Fruit fly (Drosophila melanogaster) whole organism, embryonic: ENCODE measurements around the gene Cyp1.

Source experiments
- Aef1 ChIP-seq: fragments of 200-800 bp; sonication (Bioruptor generic); IDR thresholded peaks from 3 replicates; pipeline ENCODE4 v1.3.6; 2022; ENCODE audit warnings: missing biosample characterization, missing genetic modification characterization
- BEAF-32 ChIP-seq: fragments of 200-800 bp; sonication (Bioruptor generic); optimal IDR thresholded peaks from 3 replicates; lab custom pipeline; 2017; ENCODE audit warnings: missing biosample characterization, missing genetic modification characterization, mild to moderate bottlenecking, moderate library complexity, missing genetic modification reagents
- CG10147 ChIP-seq: fragments of 200-800 bp; sonication (Bioruptor generic); optimal IDR thresholded peaks from 2 replicates; lab custom pipeline; 2019; ENCODE audit warnings: missing biosample characterization, mild to moderate bottlenecking, missing genetic modification characterization, moderate library complexity
- CG10209 ChIP-seq: fragments of 200-800 bp; sonication (Bioruptor generic); optimal IDR thresholded peaks from 3 replicates; lab custom pipeline; 2017; ENCODE audit warnings: missing biosample characterization, mild to moderate bottlenecking, missing genetic modification characterization, missing genetic modification reagents
- CG10462 ChIP-seq: fragments of 200-800 bp; sonication (Bioruptor generic); optimal IDR thresholded peaks from 2 replicates; lab custom pipeline; 2016; ENCODE audit warnings: missing biosample characterization, missing genetic modification characterization
- CG11456 ChIP-seq: fragments of 200-800 bp; sonication (Bioruptor generic); IDR thresholded peaks from 3 replicates; pipeline ENCODE4 v1.3.6; 2022; ENCODE audit warnings: missing biosample characterization, missing genetic modification characterization
- CG16813 ChIP-seq: fragments of 200-800 bp; sonication (Bioruptor generic); IDR thresholded peaks from 3 replicates; pipeline ENCODE4 v1.3.6; 2022; ENCODE audit warnings: missing biosample characterization, missing genetic modification characterization; ENCODE audit not compliant: partially characterized antibody
- CG16815 ChIP-seq: fragments of 200-800 bp; sonication (Bioruptor generic); optimal IDR thresholded peaks from 3 replicates; lab custom pipeline; 2017; ENCODE audit warnings: missing biosample characterization, mild to moderate bottlenecking, missing genetic modification characterization
- CG1792 ChIP-seq: fragments of 200-800 bp; sonication (Bioruptor generic); optimal IDR thresholded peaks from 2 replicates; lab custom pipeline; 2016; ENCODE audit warnings: missing biosample characterization, missing genetic modification characterization
- CG18011 ChIP-seq: fragments of 200-800 bp; sonication (Bioruptor generic); optimal IDR thresholded peaks from 2 replicates; lab custom pipeline; 2017; ENCODE audit warnings: missing biosample characterization, missing genetic modification characterization, mild to moderate bottlenecking, moderate library complexity, missing genotype
- CG2199 ChIP-seq: fragments of 200-800 bp; sonication (Bioruptor generic); IDR thresholded peaks from 3 replicates; pipeline ENCODE4 v1.3.6; 2022; ENCODE audit warnings: missing biosample characterization, missing genetic modification characterization
- CG34422 ChIP-seq: fragments of 200-800 bp; sonication (Bioruptor generic); IDR thresholded peaks from 3 replicates; pipeline ENCODE4 v1.3.6; 2022; ENCODE audit warnings: missing biosample characterization, missing genetic modification characterization
- CG4424 ChIP-seq: fragments of 200-800 bp; sonication (Bioruptor generic); optimal IDR thresholded peaks from 3 replicates; lab custom pipeline; 2016; ENCODE audit warnings: missing biosample characterization, missing genetic modification characterization
- CG6689 ChIP-seq: fragments of 200-800 bp; sonication (Bioruptor generic); IDR thresholded peaks from 2 replicates; pipeline ENCODE4 v1.3.6; 2022; ENCODE audit warnings: missing biosample characterization, missing genetic modification characterization
- CG6791 ChIP-seq: fragments of 200-800 bp; sonication (Bioruptor generic); IDR thresholded peaks from 3 replicates; pipeline ENCODE4 v1.3.6; 2022; ENCODE audit warnings: missing biosample characterization, missing genetic modification characterization; ENCODE audit not compliant: partially characterized antibody
- CG7963 ChIP-seq: fragments of 200-800 bp; sonication (Bioruptor generic); IDR thresholded peaks from 3 replicates; pipeline ENCODE4 v1.3.6; 2022; ENCODE audit warnings: missing biosample characterization, missing genetic modification characterization; ENCODE audit not compliant: partially characterized antibody
- CG7987 ChIP-seq: fragments of 200-800 bp; sonication (Bioruptor generic); optimal IDR thresholded peaks from 2 replicates; lab custom pipeline; 2018; ENCODE audit warnings: missing biosample characterization, mild to moderate bottlenecking, missing genetic modification characterization, moderate library complexity
- D ChIP-seq, 2 experiments: fragments of 200-800 bp in 1 of 2; fragments of >200 bp in 1 of 2; sonication (Bioruptor generic) in 1 of 2; optimal IDR thresholded peaks; 2 replicates in 1 of 2; 3 replicates in 1 of 2; lab custom pipeline; 2017; ENCODE audit warnings: mild to moderate bottlenecking in 1 of 2, missing biosample characterization in 1 of 2, missing genetic modification characterization in 1 of 2, missing genetic modification reagents in 1 of 2
- Dek ChIP-seq: fragments of 200-800 bp; sonication (Bioruptor generic); optimal IDR thresholded peaks from 3 replicates; lab custom pipeline; 2019; ENCODE audit warnings: missing biosample characterization, mild to moderate bottlenecking, missing genetic modification characterization, moderate library complexity
- Dip3 ChIP-seq: fragments of 200-800 bp; sonication (Bioruptor generic); optimal IDR thresholded peaks from 3 replicates; lab custom pipeline; 2016; ENCODE audit warnings: missing biosample characterization, missing genetic modification characterization
- E2f1 ChIP-seq: fragments of 200-800 bp; sonication (Bioruptor generic); IDR thresholded peaks from 2 replicates; pipeline ENCODE4 v1.3.6; 2022; ENCODE audit warnings: missing biosample characterization, missing genetic modification characterization
- ERR ChIP-seq: fragments of 200-800 bp; sonication (Bioruptor generic); optimal IDR thresholded peaks from 2 replicates; lab custom pipeline; 2016; ENCODE audit warnings: missing biosample characterization, missing genetic modification characterization
- GATAe ChIP-seq: fragments of 200-800 bp; sonication (Bioruptor generic); conservative IDR thresholded peaks from 2 replicates; pipeline ENCODE4 v1.3.6; 2022; ENCODE audit warnings: missing biosample characterization, missing genetic modification characterization
- Kr ChIP-seq: fragments of 200-800 bp; sonication (Bioruptor generic); optimal IDR thresholded peaks from 2 replicates; lab custom pipeline; 2017; ENCODE audit warnings: missing biosample characterization, mild to moderate bottlenecking, missing genetic modification characterization
- Med ChIP-seq: fragments of 200-800 bp; sonication (Bioruptor generic); peaks from one replicate; lab custom pipeline; 2016; ENCODE audit warnings: missing biosample characterization, missing genetic modification characterization, mild to moderate bottlenecking, inconsistent platforms, moderate library complexity
- Mrtf ChIP-seq: fragments of 200-800 bp; sonication (Bioruptor generic); IDR thresholded peaks from 3 replicates; pipeline ENCODE4 v1.3.6; 2022; ENCODE audit warnings: missing biosample characterization, missing genetic modification characterization
- PHDP ChIP-seq: fragments of 200-800 bp; sonication (Bioruptor generic); optimal IDR thresholded peaks from 3 replicates; lab custom pipeline; 2018; ENCODE audit warnings: missing biosample characterization, mild to moderate bottlenecking, missing genetic modification characterization, moderate library complexity
- Pdp1 ChIP-seq, 2 experiments: fragments of 200-800 bp; sonication (Bioruptor generic); optimal IDR thresholded peaks; 3 replicates each; lab custom pipeline; 2016; ENCODE audit warnings: missing biosample characterization in 2 of 2, missing genetic modification characterization in 2 of 2, mild to moderate bottlenecking in 1 of 2, moderate library complexity in 1 of 2
- Rfx ChIP-seq: fragments of 200-800 bp; sonication (Bioruptor generic); IDR thresholded peaks from 2 replicates; pipeline ENCODE4 v1.3.6; 2022; ENCODE audit warnings: missing biosample characterization, missing genetic modification characterization
- Sox102F ChIP-seq: fragments of 200-800 bp; sonication (Bioruptor generic); optimal IDR thresholded peaks from 2 replicates; lab custom pipeline; 2018; ENCODE audit warnings: missing biosample characterization, mild to moderate bottlenecking, missing genetic modification characterization, moderate library complexity
- Sry-β ChIP-seq: fragments of 200-800 bp; sonication (Bioruptor generic); optimal IDR thresholded peaks from 2 replicates; lab custom pipeline; 2018; ENCODE audit warnings: missing biosample characterization, mild to moderate bottlenecking, missing genetic modification characterization, moderate library complexity
- TFAM ChIP-seq: fragments of 200-800 bp; sonication (Bioruptor generic); optimal IDR thresholded peaks from 2 replicates; lab custom pipeline; 2017; ENCODE audit warnings: missing biosample characterization, missing genetic modification characterization, inconsistent platforms
- Taf1 ChIP-seq: fragments of 200-800 bp; sonication (Bioruptor generic); IDR thresholded peaks from 2 replicates; pipeline ENCODE4 v1.3.6; 2022; ENCODE audit warnings: missing biosample characterization, missing genetic modification characterization
- ac ChIP-seq: fragments of 200-800 bp; sonication (Bioruptor generic); optimal IDR thresholded peaks from 3 replicates; lab custom pipeline; 2017; ENCODE audit warnings: missing biosample characterization, mild to moderate bottlenecking, missing genetic modification characterization
- cas ChIP-seq: fragments of 200-800 bp; sonication (Bioruptor generic); IDR thresholded peaks from 2 replicates; pipeline ENCODE4 v1.3.6; 2022; ENCODE audit warnings: missing biosample characterization, missing genetic modification characterization
- corto ChIP-seq: fragments of 200-800 bp; sonication (Bioruptor generic); optimal IDR thresholded peaks from 2 replicates; lab custom pipeline; 2016; ENCODE audit warnings: missing biosample characterization, mild to moderate bottlenecking, missing genetic modification characterization, moderate library complexity
- dati ChIP-seq: fragments of 200-800 bp; sonication (Bioruptor generic); IDR thresholded peaks from 2 replicates; pipeline ENCODE4 v1.3.6; 2022; ENCODE audit warnings: missing biosample characterization, missing genetic modification characterization
- disco-r ChIP-seq: fragments of 200-800 bp; sonication (Bioruptor generic); optimal IDR thresholded peaks from 2 replicates; lab custom pipeline; 2016; ENCODE audit warnings: missing biosample characterization, missing genetic modification characterization
- kni ChIP-seq: fragments of 200-800 bp; sonication (Bioruptor generic); optimal IDR thresholded peaks from 3 replicates; lab custom pipeline; 2017; ENCODE audit warnings: mild to moderate bottlenecking, missing biosample characterization, missing genetic modification reagents, missing genetic modification characterization
- maf-S ChIP-seq: fragments of 200-800 bp; sonication (Bioruptor generic); optimal IDR thresholded peaks from 2 replicates; lab custom pipeline; 2016; ENCODE audit warnings: missing biosample characterization, missing genetic modification characterization
- psq ChIP-seq: fragments of 200-800 bp; sonication (Bioruptor generic); optimal IDR thresholded peaks from 2 replicates; lab custom pipeline; 2017; ENCODE audit warnings: missing biosample characterization, missing genetic modification characterization
- sc ChIP-seq, 3 experiments: fragments of >200 bp in 2 of 3; fragments of 200-800 bp in 1 of 3; sonication (Bioruptor generic) in 1 of 3; optimal IDR thresholded peaks; 2 replicates in 2 of 3; 3 replicates in 1 of 3; lab custom pipeline; 2017; ENCODE audit warnings: mild to moderate bottlenecking in 1 of 3, missing biosample characterization in 1 of 3, missing genetic modification characterization in 1 of 3, missing genetic modification reagents in 1 of 3
- ssp ChIP-seq: fragments of 200-800 bp; sonication (Bioruptor generic); IDR thresholded peaks from 2 replicates; pipeline ENCODE4 v1.3.6; 2022; ENCODE audit warnings: missing biosample characterization, missing genetic modification characterization
- stc ChIP-seq: fragments of 200-800 bp; sonication (Bioruptor generic); IDR thresholded peaks from 2 replicates; pipeline ENCODE4 v1.3.6; 2022; ENCODE audit warnings: missing biosample characterization, missing genetic modification characterization
- vnd ChIP-seq: fragments of 200-800 bp; sonication (Bioruptor generic); IDR thresholded peaks from 3 replicates; pipeline ENCODE4 v1.3.6; 2022; ENCODE audit warnings: missing biosample characterization, missing genetic modification characterization; ENCODE audit not compliant: partially characterized antibody
- wdn ChIP-seq: fragments of 200-800 bp; sonication (Bioruptor generic); IDR thresholded peaks from 2 replicates; pipeline ENCODE4 v1.3.6; 2022; ENCODE audit warnings: missing biosample characterization, missing genetic modification characterization
- wor ChIP-seq: fragments of 200-800 bp; sonication (Bioruptor generic); IDR thresholded peaks from 2 replicates; pipeline ENCODE4 v1.3.6; 2022; ENCODE audit warnings: missing biosample characterization, missing genetic modification characterization
- yki ChIP-seq: fragments of >200 bp; optimal IDR thresholded peaks from 3 replicates; lab custom pipeline; 2018

Gene Cyp1

DNA sequence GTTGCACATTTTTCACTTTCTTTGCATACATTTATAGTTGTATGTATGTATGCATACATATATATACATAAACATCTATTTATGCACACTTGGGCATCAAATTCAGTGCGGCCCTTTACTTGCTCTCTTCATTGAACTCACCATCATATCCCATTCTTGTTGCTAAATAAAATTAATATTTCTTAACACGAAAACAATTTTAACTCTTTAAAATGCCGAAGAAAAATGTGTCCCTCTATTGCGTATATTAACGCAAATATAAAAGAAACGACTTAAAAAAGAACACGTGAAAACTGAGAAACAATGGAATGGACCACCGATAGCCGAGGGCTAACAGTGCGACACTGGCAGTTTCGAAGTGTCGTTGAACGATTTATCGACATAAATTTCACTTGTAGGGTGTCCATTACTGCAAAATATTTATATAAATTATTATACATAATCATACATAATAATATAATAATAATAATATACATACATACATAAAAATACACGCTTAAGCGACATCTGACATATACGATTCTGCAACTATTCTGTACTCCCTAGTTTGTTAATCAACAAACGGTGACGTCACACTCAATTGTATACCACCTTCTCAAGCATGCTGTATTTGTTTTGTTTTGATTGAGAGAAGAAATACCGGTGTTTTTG, 38.6 kb upstream of the Cyp1 start, which contains the start of the genes U2af50 and PIG-Q (continued):
- TF ChIP-seq CG16815 (GFP tag; lab: Kevin White, UChicago) (peak; percentile 87), kni (no peak), yki (lab: Kevin White, UChicago) (no peak), maf-S (GFP tag; lab: Kevin White, UChicago) (peak; percentile 53), ac (GFP tag; lab: Kevin White, UChicago) (peak; percentile 78), corto (GFP tag; lab: Kevin White, UChicago) (no peak), sc (optimal IDR thresholded peaks at IDR 0.05; lab: Kevin White, UChicago) (no peak), sc (GFP tag; optimal IDR thresholded peaks at IDR 0.05; lab: Kevin White, UChicago) (peak; percentile 88), CG11456 (no peak), ERR (GFP tag; lab: Kevin White, UChicago) (no peak), CG18011 (GFP tag; lab: Kevin White, UChicago) (peak; percentile 62), CG7963 (no peak), stc (GFP tag; lab: Robert Waterston, UW) (no peak; the same call in 1 of the 2 replicates), Taf1 (peak; percentile 89), Sox102F (GFP tag; lab: Kevin White, UChicago) (peak; percentile 95), CG1792 (GFP tag; lab: Kevin White, UChicago) (peak; percentile 2), Rfx (GFP tag; lab: Robert Waterston, UW) (peak; percentile 93), TFAM (GFP tag; lab: Kevin White, UChicago) (no peak), vnd (no peak), CG10147 (peak; percentile 88), CG7987 (peak; percentile 84), Aef1 (peak; percentile 90; the same call in 2 of the 3 replicates), Dip3 (GFP tag; lab: Kevin White, UChicago) (no peak), CG2199 (GFP tag; lab: Robert Waterston, UW) (peak; percentile 93), Mrtf (no peak; the same call in 2 of the 3 replicates), cas (GFP tag; lab: Robert Waterston, UW) (peak; percentile 74; the same call in 1 of the 2 replicates), Dek (tag; lab: Kevin White, UChicago) (no peak), CG34422 (GFP tag; lab: Robert Waterston, UW) (peak; percentile 95; the same call in 1 of the 3 replicates), Sry-β (GFP tag; lab: Kevin White, UChicago) (peak; percentile 66), CG16813 (GFP tag; lab: Robert Waterston, UW) (peak; percentile 59), Kr (GFP tag; lab: Kevin White, UChicago) (peak; percentile 57), CG10209 (GFP tag; lab: Kevin White, UChicago) (peak; percentile 93), ssp (GFP tag; lab: Robert Waterston, UW) (peak; percentile 91), dati (GFP tag; lab: Robert Waterston, UW) (peak; percentile 50; the same call in 1 of the 2 replicates), CG10462 (peak; percentile 75), Med (peak; percentile 90), CG6791 (GFP tag; lab: Robert Waterston, UW) (peak; percentile 26; the same call in 1 of the 3 replicates), D (optimal IDR thresholded peaks at IDR 0.05; lab: Kevin White, UChicago) (no peak), D (GFP tag; optimal IDR thresholded peaks at IDR 0.05; lab: Kevin White, UChicago) (peak; percentile 92), E2f1 (peak; percentile 92; the same call in 1 of the 2 replicates), BEAF-32 (GFP tag; lab: Kevin White, UChicago) (peak; percentile 63), disco-r (peak; percentile 15), wor (GFP tag; lab: Robert Waterston, UW) (peak; percentile 83; the same call in 1 of the 2 replicates), CG4424 (GFP tag; lab: Kevin White, UChicago) (peak; percentile 89), GATAe (GFP tag; lab: Robert Waterston, UW) (peak; percentile 71), CG6689 (GFP tag; lab: Robert Waterston, UW) (peak; percentile 100), wdn (peak; percentile 85), Pdp1 (GFP tag; optimal IDR thresholded peaks at IDR 0.05; lab: Kevin White, UChicago) (peak; percentile 52 to 53), psq (GFP tag; lab: Kevin White, UChicago) (peak; percentile 78), PHDP (tag; lab: Kevin White, UChicago) (peak; percentile 95)
